Fruit fly (Drosophila melanogaster): ENCODE results near the gene CG8360.

Gene CG8360

dm6 chr2L:8211070-8211469 lies 1.7 kb upstream of the CG8360 start, which contains the start of gene Ssb-c31a (continued):
- TF ChIP-seq fd64A (GFP tag; optimal IDR thresholded peaks at IDR 0.05) (no peak), CG5180 (GFP tag; optimal IDR thresholded peaks at IDR 0.05) (no peak), zfh1 (GFP tag; IDR thresholded peaks at IDR 0.05) (peak; percentile 9; the same call in 1 of the 3 replicates), her (GFP tag; optimal IDR thresholded peaks at IDR 0.05) (peak; percentile 5), dm (GFP tag; optimal IDR thresholded peaks at IDR 0.05) (peak; percentile 20), insv (GFP tag; optimal IDR thresholded peaks at IDR 0.05) (peak in 1 of 2 experiments; percentile 34), CG1603 (tag; optimal IDR thresholded peaks at IDR 0.05) (peak; percentile 56), CG11696 (GFP tag; IDR thresholded peaks at IDR 0.05) (no peak), trem (tag; optimal IDR thresholded peaks at IDR 0.05) (peak; percentile 75), stc (GFP tag; IDR thresholded peaks at IDR 0.05) (no peak), CG11456 (GFP tag; IDR thresholded peaks at IDR 0.05) (no peak), CG2875 (GFP tag; optimal IDR thresholded peaks at IDR 0.05) (no peak), CG7987 (GFP tag; optimal IDR thresholded peaks at IDR 0.05) (no peak), schlank (tag; optimal IDR thresholded peaks at IDR 0.05) (no peak), CG8290 (GFP tag; optimal IDR thresholded peaks at IDR 0.05) (peak; percentile 71), CG8290 (tag; optimal IDR thresholded peaks at IDR 0.05) (peak; percentile 54 to 61), chinmo (GFP tag; IDR thresholded peaks at IDR 0.05; ENCODE audit: partially characterized antibody) (0 out of 4 replicates have a peak, but pooled peaks have one; percentile 47), crol (GFP tag; IDR thresholded peaks at IDR 0.05) (no peak), CG13624 (GFP tag; optimal IDR thresholded peaks at IDR 0.05) (peak; percentile 82), CG18619 (GFP tag; optimal IDR thresholded peaks at IDR 0.05) (peak; percentile 6), CG17385 (GFP tag; optimal IDR thresholded peaks at IDR 0.05) (peak; percentile 66), cad (GFP tag; optimal IDR thresholded peaks at IDR 0.05) (no peak), tll (GFP tag; optimal IDR thresholded peaks at IDR 0.05) (peak in 1 of 2 experiments; percentile 21), BEAF-32 (GFP tag; optimal IDR thresholded peaks at IDR 0.05) (peak; percentile 85), hkb (optimal IDR thresholded peaks at IDR 0.05) (no peak), hkb (GFP tag; IDR thresholded peaks at IDR 0.05) (0 out of 2 replicates have a peak, but pooled peaks have one; percentile 34), CG9215 (GFP tag; IDR thresholded peaks at IDR 0.05) (peak; percentile 57), HLH3B (GFP tag; IDR thresholded peaks at IDR 0.05) (0 out of 2 replicates have a peak, but pooled peaks have one; percentile 16), Elba2 (GFP tag; optimal IDR thresholded peaks at IDR 0.05) (no peak), Poxn (GFP tag; IDR thresholded peaks at IDR 0.05) (no peak), kay (GFP tag; optimal IDR thresholded peaks at IDR 0.05) (no peak), stwl (tag; optimal IDR thresholded peaks at IDR 0.05) (peak; percentile 82), HLH54F (GFP tag; optimal IDR thresholded peaks at IDR 0.05) (peak; percentile 53), CG11560 (tag; IDR thresholded peaks at IDR 0.05) (no peak), Ets65A (GFP tag) (no peak), sim (GFP tag; IDR thresholded peaks at IDR 0.05) (no peak), CG7556 (GFP tag; optimal IDR thresholded peaks at IDR 0.05) (peak; percentile 55), sc (optimal IDR thresholded peaks at IDR 0.05) (no peak), sc (GFP tag; optimal IDR thresholded peaks at IDR 0.05) (no peak), Gug (GFP tag; IDR thresholded peaks at IDR 0.05) (no peak), pnt (GFP tag; optimal IDR thresholded peaks at IDR 0.05) (no peak), cas (GFP tag; IDR thresholded peaks at IDR 0.05) (no peak), Fer3 (tag; optimal IDR thresholded peaks at IDR 0.05) (peak; percentile 11), CG12744 (GFP tag; optimal IDR thresholded peaks at IDR 0.05) (peak; percentile 35), TFAM (GFP tag; optimal IDR thresholded peaks at IDR 0.05) (no peak), Taf1 (GFP tag; IDR thresholded peaks at IDR 0.05) (no peak), Dp (GFP tag; optimal IDR thresholded peaks at IDR 0.05) (peak; percentile 68), Nf-YA (GFP tag; IDR thresholded peaks at IDR 0.05) (no peak), unpg (GFP tag; optimal IDR thresholded peaks at IDR 0.05) (peak; percentile 38), repo (GFP tag; optimal IDR thresholded peaks at IDR 0.05) (peak; percentile 22), fd96Cb (tag; optimal IDR thresholded peaks at IDR 0.05) (no peak), CG5953 (GFP tag; IDR thresholded peaks at IDR 0.05) (no peak), CG3065 (GFP tag; optimal IDR thresholded peaks at IDR 0.05) (no peak)
